Worm (Caenorhabditis elegans): ENCODE results near the gene Y7A5A.24.

ce11 chrX:15751245-15751644 is 30.7 kb downstream of the Y7A5A.24 start:
- TF ChIP-seq snpc-4 (tag; optimal IDR thresholded peaks at IDR 0.05) (no peak), R02D3.7 (tag; optimal IDR thresholded peaks at IDR 0.05) (no peak), zag-1 (tag; optimal IDR thresholded peaks at IDR 0.05) (no peak), egl-27 (tag; optimal IDR thresholded peaks at IDR 0.05) (no peak), mml-1 (tag; optimal IDR thresholded peaks at IDR 0.05) (no peak)
